Worm (Caenorhabditis elegans): ENCODE measurements around the gene scl-6.

The scl-6 gene

ce11 chrIV:13046848-13047247 lies 21.7 kb upstream of the scl-6 start, which contains the start of gene scl-9:
scl-9 (plus strand) TSS chrIV:13047148.
- TF ChIP-seq madf-8 (GFP tag; conservative IDR thresholded peaks at IDR 0.05) (no peak), lin-40 (tag; optimal IDR thresholded peaks at IDR 0.05) (no peak), ceh-27 (GFP tag; optimal IDR thresholded peaks at IDR 0.05) (no peak), snpc-4 (GFP tag; optimal IDR thresholded peaks at IDR 0.05) (no peak), snpc-4 (tag; optimal IDR thresholded peaks at IDR 0.05) (no peak), F33H1.4 (GFP tag; IDR thresholded peaks at IDR 0.05) (no peak), attf-5 (GFP tag; optimal IDR thresholded peaks at IDR 0.05) (no peak), Y56A3A.18 (GFP tag; IDR thresholded peaks at IDR 0.05) (no peak), pha-4 (tag; optimal IDR thresholded peaks at IDR 0.05) (no peak), repo-1 (tag; optimal IDR thresholded peaks at IDR 0.05) (no peak), B0019.2 (GFP tag; conservative IDR thresholded peaks at IDR 0.05) (no peak), nhr-179 (tag; optimal IDR thresholded peaks at IDR 0.05) (no peak), F52B5.7 (tag; optimal IDR thresholded peaks at IDR 0.05) (no peak), ZK185.1 (tag; optimal IDR thresholded peaks at IDR 0.05; ENCODE audit: poor library complexity, severe bottlenecking) (no peak)

- TF ChIP-seq repo-1 (tag; optimal IDR thresholded peaks at IDR 0.05) (no peak), ama-1 (optimal IDR thresholded peaks at IDR 0.05) (no peak), ama-1 (GFP tag; optimal IDR thresholded peaks at IDR 0.05) (no peak), nhr-120 (GFP tag; IDR thresholded peaks at IDR 0.05) (no peak), nfyb-1 (GFP tag; IDR thresholded peaks at IDR 0.05) (no peak), Y53G8AR.9 (GFP tag; conservative IDR thresholded peaks at IDR 0.05) (no peak), F52B5.7 (tag; optimal IDR thresholded peaks at IDR 0.05) (no peak), hlh-26 (GFP tag; conservative IDR thresholded peaks at IDR 0.05) (no peak), nhr-90 (tag; optimal IDR thresholded peaks at IDR 0.05) (no peak), F33H1.4 (GFP tag; IDR thresholded peaks at IDR 0.05) (no peak), Y79H2A.3 (GFP tag; conservative IDR thresholded peaks at IDR 0.05) (no peak), bed-2 (GFP tag; IDR thresholded peaks at IDR 0.05) (no peak), ztf-6 (GFP tag; IDR thresholded peaks at IDR 0.05) (no peak), ets-4 (GFP tag; optimal IDR thresholded peaks at IDR 0.05) (no peak), lir-1 (GFP tag; conservative IDR thresholded peaks at IDR 0.05) (no peak), egl-18 (GFP tag; IDR thresholded peaks at IDR 0.05) (no peak), B0261.1 (tag; optimal IDR thresholded peaks at IDR 0.05) (no peak), lin-35 (GFP tag; optimal IDR thresholded peaks at IDR 0.05) (no peak), snpc-4 (GFP tag; optimal IDR thresholded peaks at IDR 0.05) (no peak), snpc-4 (tag; optimal IDR thresholded peaks at IDR 0.05) (no peak), madf-3 (GFP tag; IDR thresholded peaks at IDR 0.05) (no peak)
Observed at ce11 chrIV:13048157-13048556, 20.4 kb upstream of the scl-6 start, which contains the start of gene scl-10. scl-10 (plus strand) TSS chrIV:13048457.

ce11 chrIV:13051073-13051472 lies 17.5 kb upstream of the scl-6 start, which contains the start of gene scl-11:
scl-11 (plus strand) TSS chrIV:13051373.
- TF ChIP-seq ceh-58 (GFP tag; IDR thresholded peaks at IDR 0.05) (no peak), B0336.3 (GFP tag; IDR thresholded peaks at IDR 0.05) (no peak), egrh-3 (GFP tag; IDR thresholded peaks at IDR 0.05) (no peak), snpc-4 (GFP tag; optimal IDR thresholded peaks at IDR 0.05) (no peak), snpc-4 (tag; optimal IDR thresholded peaks at IDR 0.05) (no peak), C17E4.6 (GFP tag; IDR thresholded peaks at IDR 0.05) (no peak), bed-1 (GFP tag; IDR thresholded peaks at IDR 0.05) (no peak)

- no peak for TF ChIP-seq hmg-20 (GFP tag; IDR thresholded peaks at IDR 0.05)
- no peak for TF ChIP-seq sea-2 (GFP tag; IDR thresholded peaks at IDR 0.05)
- TF ChIP-seq F57A8.1 (GFP tag; optimal IDR thresholded peaks at IDR 0.05), result no peak
- TF ChIP-seq akir-1 (GFP tag; optimal IDR thresholded peaks at IDR 0.05), result no peak
- no peak for TF ChIP-seq snpc-1.1 (tag; optimal IDR thresholded peaks at IDR 0.05; ENCODE audit: insufficient read depth)
- no peak for TF ChIP-seq C17E4.6 (GFP tag; IDR thresholded peaks at IDR 0.05)
- no peak for TF ChIP-seq rec-8 (tag; optimal IDR thresholded peaks at IDR 0.05)
- no peak for TF ChIP-seq dox-1 (GFP tag; IDR thresholded peaks at IDR 0.05)
- no peak for TF ChIP-seq lsy-27 (tag; optimal IDR thresholded peaks at IDR 0.05; ENCODE audit: borderline replicate concordance, insufficient read depth)
- no peak for TF ChIP-seq ztf-25 (GFP tag; IDR thresholded peaks at IDR 0.05)
- TF ChIP-seq tlf-1 (GFP tag; optimal IDR thresholded peaks at IDR 0.05), result no peak
- no peak for TF ChIP-seq B0261.1 (tag; optimal IDR thresholded peaks at IDR 0.05)
- TF ChIP-seq pha-4 (tag; optimal IDR thresholded peaks at IDR 0.05), result no peak
Observed at ce11 chrIV:13052568-13052967, 16.0 kb upstream of the scl-6 start, which contains the start of gene F49E11.7. F49E11.7 (plus strand) TSS chrIV:13052868.

All from whole organism, young adult.